Worm (Caenorhabditis elegans): ENCODE data around the gene ztf-27.

DNA sequence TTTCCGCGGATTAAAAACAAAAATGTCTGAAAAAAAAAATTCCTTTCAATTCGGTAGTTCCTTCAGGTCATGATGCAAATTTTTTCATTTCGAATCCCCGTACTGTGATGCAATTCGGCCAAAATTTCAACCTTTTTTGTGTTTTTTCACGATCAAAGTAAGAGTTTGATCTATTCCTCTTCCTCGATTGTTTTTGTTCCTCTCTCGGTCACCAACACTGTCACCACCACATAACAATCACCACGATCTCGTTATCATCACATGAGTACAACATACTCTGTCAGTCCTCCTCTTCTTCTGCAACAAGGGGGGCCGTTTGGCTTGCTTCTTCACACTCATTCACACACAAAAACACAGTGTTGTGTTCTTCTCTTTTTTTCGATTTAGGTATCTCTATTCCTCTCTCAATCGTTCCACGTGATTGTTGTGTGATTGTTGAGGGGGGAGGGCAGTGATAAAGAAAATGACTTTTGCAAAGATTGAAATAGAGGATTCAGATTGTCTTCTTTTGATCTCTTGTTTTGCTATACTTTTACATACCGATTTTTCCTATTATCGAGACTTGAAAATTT, 5.2 kb downstream of the ztf-27 start:
- TF ChIP-seq pha-4 (tag; optimal IDR thresholded peaks at IDR 0.05) (no peak), bed-2 (GFP tag; IDR thresholded peaks at IDR 0.05) (no peak), cebp-1 (GFP tag; IDR thresholded peaks at IDR 0.05) (no peak), cebp-1 (tag; optimal IDR thresholded peaks at IDR 0.05) (peak; percentile 13), Y95B8A.8 (GFP tag; IDR thresholded peaks at IDR 0.05) (no peak), ama-1 (optimal IDR thresholded peaks at IDR 0.05) (no peak), ama-1 (GFP tag; optimal IDR thresholded peaks at IDR 0.05) (no peak), unc-62 (GFP tag; optimal IDR thresholded peaks at IDR 0.05) (no peak), ceh-100 (GFP tag; IDR thresholded peaks at IDR 0.05) (no peak), ets-4 (GFP tag; optimal IDR thresholded peaks at IDR 0.05) (no peak), ztf-22 (GFP tag; optimal IDR thresholded peaks at IDR 0.05) (no peak)
